Worm (Caenorhabditis elegans) whole organism, mixed stage, embryonic: ENCODE data around the gene R04B3.3.

ENCODE experiments used
- ces-1 ChIP-seq: fragments of 150-350 bp; optimal IDR thresholded peaks from 2 replicates; lab custom pipeline; 2014; ENCODE audit warnings: missing biosample characterization, missing genetic modification reagents, missing genetic modification characterization
- unc-62 ChIP-seq: fragments of 150-350 bp; optimal IDR thresholded peaks from 2 replicates; lab custom pipeline; 2014; ENCODE audit warnings: missing biosample characterization, missing genetic modification reagents, missing genetic modification characterization

DNA sequence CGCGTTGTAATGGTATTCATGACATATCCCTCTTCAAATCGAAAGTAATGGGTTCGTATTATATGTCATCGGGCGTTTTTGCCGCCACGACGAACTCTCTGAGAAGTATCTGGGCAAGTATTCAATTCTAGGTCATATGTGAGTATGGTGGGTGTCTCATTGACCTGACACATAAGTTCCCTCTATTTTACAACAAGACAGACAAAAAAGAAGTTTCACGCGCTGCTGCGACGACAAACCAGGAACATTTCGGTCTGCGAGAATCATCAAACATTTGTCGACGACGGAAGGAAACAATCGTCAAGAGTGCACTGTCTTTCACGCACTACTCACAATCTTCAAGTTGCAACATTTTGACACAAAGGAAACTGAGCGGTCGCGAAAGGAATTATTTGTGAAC lies 50.5 kb downstream of the R04B3.3 start:
- TF ChIP-seq ces-1 (GFP tag; lab: Kevin White, UChicago) = no peak
- no peak for TF ChIP-seq unc-62
